Worm (Caenorhabditis elegans): ENCODE measurements around the gene oac-22.

DNA sequence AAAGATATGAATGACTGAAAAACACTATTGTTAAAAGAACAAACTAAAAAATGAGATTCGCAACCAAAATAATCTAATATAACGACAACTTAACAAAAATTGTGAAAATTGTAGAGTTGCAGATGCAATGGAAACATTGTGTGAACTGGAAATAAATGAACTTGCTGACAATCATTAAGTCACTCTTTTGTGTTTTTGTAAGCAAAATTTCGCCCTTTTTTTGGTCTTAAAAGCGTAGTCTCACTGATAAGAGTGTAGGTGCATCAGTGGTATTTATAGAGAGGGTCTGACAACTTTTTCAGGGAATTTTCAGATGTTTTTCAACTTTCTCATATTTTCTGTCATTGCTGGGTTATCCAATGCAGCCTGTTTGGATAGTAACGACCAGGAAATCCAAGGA is 40.6 kb downstream of the oac-22 start, which contains the start of gene clec-68:
- TF ChIP-seq pha-4 (tag; optimal IDR thresholded peaks at IDR 0.05): no peak
- TF ChIP-seq nhr-237 (tag; optimal IDR thresholded peaks at IDR 0.05): no peak
- TF ChIP-seq drap-1 (GFP tag; optimal IDR thresholded peaks at IDR 0.05): no peak
- TF ChIP-seq elt-3 (tag; optimal IDR thresholded peaks at IDR 0.05): no peak
- TF ChIP-seq bed-3 (GFP tag; optimal IDR thresholded peaks at IDR 0.05): no peak
- no peak for TF ChIP-seq ztf-11 (tag; optimal IDR thresholded peaks at IDR 0.05)
- no peak for TF ChIP-seq ces-1 (GFP tag; optimal IDR thresholded peaks at IDR 0.05)
- TF ChIP-seq nhr-28 (tag; optimal IDR thresholded peaks at IDR 0.05): no peak
- TF ChIP-seq blmp-1 (tag; optimal IDR thresholded peaks at IDR 0.05): no peak
